Worm (Caenorhabditis elegans): ENCODE measurements around the gene srsx-36.

- no peak for TF ChIP-seq unc-62 (GFP tag; optimal IDR thresholded peaks at IDR 0.05)
- no peak for TF ChIP-seq lsy-2 (tag; optimal IDR thresholded peaks at IDR 0.05)
- no peak for TF ChIP-seq elt-3 (tag; optimal IDR thresholded peaks at IDR 0.05)
- no peak for TF ChIP-seq nhr-12 (tag; optimal IDR thresholded peaks at IDR 0.05)
- no peak for TF ChIP-seq unc-39 (tag; optimal IDR thresholded peaks at IDR 0.05)
- TF ChIP-seq pha-4 (tag; optimal IDR thresholded peaks at IDR 0.05), result no peak
- no peak for TF ChIP-seq ces-1 (GFP tag; optimal IDR thresholded peaks at IDR 0.05)
- TF ChIP-seq ztf-11 (tag; optimal IDR thresholded peaks at IDR 0.05), result no peak
- no peak for TF ChIP-seq nhr-237 (tag; optimal IDR thresholded peaks at IDR 0.05)
- TF ChIP-seq drap-1 (GFP tag; optimal IDR thresholded peaks at IDR 0.05), result no peak
- TF ChIP-seq nhr-28 (tag; optimal IDR thresholded peaks at IDR 0.05), result no peak
- TF ChIP-seq hlh-1 (tag; optimal IDR thresholded peaks at IDR 0.05), result no peak
Measured at ce11 chrV:15769072-15769471, 40.4 kb downstream of the srsx-36 start, which contains the start of gene F57A10.4.

Data from whole organism, mixed stage, embryonic.